Fruit fly (Drosophila melanogaster) whole organism, embryonic: ENCODE data around the gene RhoGDI.

Source experiments
- Antp ChIP-seq: fragments of 200-800 bp; sonication (Bioruptor generic); optimal IDR thresholded peaks from 3 replicates; lab custom pipeline; 2016; ENCODE audit warnings: missing biosample characterization, missing genetic modification characterization
- B-H1 ChIP-seq: fragments of 200-800 bp; sonication (Bioruptor generic); IDR thresholded peaks from 3 replicates; pipeline ENCODE4 v1.3.6; 2022; ENCODE audit warnings: missing biosample characterization, missing genetic modification characterization
- CG10267 ChIP-seq: fragments of 200-800 bp; sonication (Bioruptor generic); optimal IDR thresholded peaks from 2 replicates; lab custom pipeline; 2018; ENCODE audit warnings: missing biosample characterization, mild to moderate bottlenecking, missing genetic modification characterization, moderate library complexity
- CG10654 ChIP-seq: fragments of 200-800 bp; sonication (Bioruptor generic); optimal IDR thresholded peaks from 2 replicates; lab custom pipeline; 2016; ENCODE audit warnings: missing biosample characterization, missing genetic modification characterization
- CG12071 ChIP-seq: fragments of 200-800 bp; sonication (Bioruptor generic); optimal IDR thresholded peaks from 3 replicates; lab custom pipeline; 2018; ENCODE audit warnings: missing biosample characterization, mild to moderate bottlenecking, missing genetic modification characterization
- CG12155 ChIP-seq: fragments of 200-800 bp; sonication (Bioruptor generic); optimal IDR thresholded peaks from 3 replicates; lab custom pipeline; 2016; ENCODE audit warnings: missing biosample characterization, missing genetic modification characterization
- CG12744 ChIP-seq: fragments of 200-800 bp; sonication (Bioruptor generic); optimal IDR thresholded peaks from 2 replicates; lab custom pipeline; 2016; ENCODE audit warnings: missing biosample characterization, missing genetic modification characterization
- CG12769 ChIP-seq: fragments of 200-800 bp; sonication (Bioruptor generic); optimal IDR thresholded peaks from 2 replicates; lab custom pipeline; 2019; ENCODE audit warnings: missing biosample characterization, mild to moderate bottlenecking, missing genetic modification characterization, moderate library complexity
- CG13775 ChIP-seq: fragments of 200-800 bp; sonication (Bioruptor generic); optimal IDR thresholded peaks from 3 replicates; lab custom pipeline; 2017; ENCODE audit warnings: missing biosample characterization, mild to moderate bottlenecking, missing genetic modification characterization
- CG1529 ChIP-seq: fragments of 200-800 bp; sonication (Bioruptor generic); optimal IDR thresholded peaks from 3 replicates; lab custom pipeline; 2018; ENCODE audit warnings: missing biosample characterization, missing genetic modification characterization
- CG17802 ChIP-seq: fragments of 200-800 bp; sonication (Bioruptor generic); optimal IDR thresholded peaks from 2 replicates; lab custom pipeline; 2018; ENCODE audit warnings: missing biosample characterization, mild to moderate bottlenecking, missing genetic modification characterization, moderate library complexity
- CG18262 ChIP-seq: fragments of 200-800 bp; optimal IDR thresholded peaks from 3 replicates; lab custom pipeline; 2019; ENCODE audit warnings: missing biosample characterization, mild to moderate bottlenecking, missing genetic modification characterization, moderate library complexity
- CG31365 ChIP-seq: fragments of 200-800 bp; sonication (Bioruptor generic); optimal IDR thresholded peaks from 2 replicates; lab custom pipeline; 2018; ENCODE audit warnings: missing biosample characterization, mild to moderate bottlenecking, missing genetic modification characterization
- CG3163 ChIP-seq: fragments of 200-800 bp; sonication (Bioruptor generic); optimal IDR thresholded peaks from 3 replicates; lab custom pipeline; 2016; ENCODE audit warnings: missing biosample characterization, missing genetic modification characterization
- CG34376 ChIP-seq: fragments of 200-800 bp; sonication (Bioruptor generic); optimal IDR thresholded peaks from 2 replicates; lab custom pipeline; 2018; ENCODE audit warnings: missing biosample characterization, mild to moderate bottlenecking, missing genetic modification characterization
- CG3838 ChIP-seq: fragments of 200-800 bp; sonication (Bioruptor generic); optimal IDR thresholded peaks from 3 replicates; lab custom pipeline; 2016; ENCODE audit warnings: missing biosample characterization, missing genetic modification characterization
- CG4328 ChIP-seq: fragments of 200-800 bp; sonication (Bioruptor generic); optimal IDR thresholded peaks from 3 replicates; lab custom pipeline; 2017; ENCODE audit warnings: missing biosample characterization, missing genetic modification reagents, missing genetic modification characterization
- CG4424 ChIP-seq: fragments of 200-800 bp; sonication (Bioruptor generic); optimal IDR thresholded peaks from 3 replicates; lab custom pipeline; 2016; ENCODE audit warnings: missing biosample characterization, missing genetic modification characterization
- CG4617 ChIP-seq: fragments of 200-800 bp; sonication (Bioruptor generic); optimal IDR thresholded peaks from 3 replicates; lab custom pipeline; 2016; ENCODE audit warnings: missing biosample characterization, missing genetic modification characterization, borderline replicate concordance
- CG4820 ChIP-seq: fragments of 200-800 bp; sonication (Bioruptor generic); optimal IDR thresholded peaks from 3 replicates; lab custom pipeline; 2016; ENCODE audit warnings: missing biosample characterization, missing genetic modification characterization
- CG6175 ChIP-seq: fragments of 200-800 bp; sonication (Bioruptor generic); IDR thresholded peaks from 3 replicates; pipeline ENCODE4 v1.3.6; 2022; ENCODE audit warnings: missing biosample characterization, missing genetic modification characterization
- CG7839 ChIP-seq: fragments of 200-800 bp; sonication (Bioruptor generic); optimal IDR thresholded peaks from 3 replicates; lab custom pipeline; 2018; ENCODE audit warnings: missing biosample characterization, mild to moderate bottlenecking, missing genetic modification characterization, moderate library complexity
- CG8089 ChIP-seq: fragments of 200-800 bp; sonication (Bioruptor generic); optimal IDR thresholded peaks from 3 replicates; lab custom pipeline; 2016; ENCODE audit warnings: missing biosample characterization, missing genetic modification characterization
- CG8281 ChIP-seq: fragments of 200-800 bp; sonication (Bioruptor generic); optimal IDR thresholded peaks from 2 replicates; lab custom pipeline; 2018; ENCODE audit warnings: missing biosample characterization, mild to moderate bottlenecking, missing genetic modification characterization, moderate library complexity
- CG8388 ChIP-seq: fragments of 200-800 bp; sonication (Bioruptor generic); optimal IDR thresholded peaks from 2 replicates; lab custom pipeline; 2019; ENCODE audit warnings: missing biosample characterization, mild to moderate bottlenecking, missing genetic modification characterization, moderate library complexity
- CoRest ChIP-seq: fragments of 200-800 bp; sonication (Bioruptor generic); optimal IDR thresholded peaks from 3 replicates; lab custom pipeline; 2018; ENCODE audit warnings: missing biosample characterization, mild to moderate bottlenecking, missing genetic modification characterization, moderate library complexity
- Dad ChIP-seq: fragments of 200-800 bp; sonication (Bioruptor generic); optimal IDR thresholded peaks from 3 replicates; lab custom pipeline; 2016; ENCODE audit warnings: missing biosample characterization, missing genetic modification characterization
- Doc3 ChIP-seq: fragments of 200-800 bp; sonication (Bioruptor generic); IDR thresholded peaks from 3 replicates; pipeline ENCODE4 v1.3.6; 2022; ENCODE audit warnings: missing biosample characterization, missing genetic modification characterization; ENCODE audit not compliant: partially characterized antibody
- E2f1 ChIP-seq: fragments of 200-800 bp; sonication (Bioruptor generic); IDR thresholded peaks from 2 replicates; pipeline ENCODE4 v1.3.6; 2022; ENCODE audit warnings: missing biosample characterization, missing genetic modification characterization
- Elba2 ChIP-seq: fragments of 200-800 bp; sonication (Bioruptor generic); optimal IDR thresholded peaks from 3 replicates; lab custom pipeline; 2016; ENCODE audit warnings: missing biosample characterization, missing genetic modification characterization
- Gsc ChIP-seq: fragments of 200-800 bp; sonication (Bioruptor generic); IDR thresholded peaks from 2 replicates; pipeline ENCODE4 v1.3.6; 2022; ENCODE audit warnings: missing biosample characterization, missing genetic modification characterization
- Lhr ChIP-seq: fragments of 200-800 bp; sonication (Bioruptor generic); optimal IDR thresholded peaks from 3 replicates; lab custom pipeline; 2017; ENCODE audit warnings: mild to moderate bottlenecking, missing biosample characterization, missing genetic modification reagents, missing genetic modification characterization
- Rx ChIP-seq: fragments of 200-800 bp; sonication (Bioruptor generic); IDR thresholded peaks from 2 replicates; pipeline ENCODE4 v1.3.6; 2022; ENCODE audit warnings: missing biosample characterization, missing genetic modification characterization
- Sry-β ChIP-seq: fragments of 200-800 bp; sonication (Bioruptor generic); optimal IDR thresholded peaks from 2 replicates; lab custom pipeline; 2018; ENCODE audit warnings: missing biosample characterization, mild to moderate bottlenecking, missing genetic modification characterization, moderate library complexity
- Tbp ChIP-seq: fragments of >200 bp; optimal IDR thresholded peaks from 2 replicates; lab custom pipeline; 2018; ENCODE audit warnings: missing biosample characterization, missing genetic modification characterization
- YL-1 ChIP-seq: fragments of 200-800 bp; sonication (Bioruptor generic); optimal IDR thresholded peaks from 3 replicates; lab custom pipeline; 2017; ENCODE audit warnings: missing biosample characterization, mild to moderate bottlenecking, missing genetic modification characterization
- al ChIP-seq: fragments of 200-800 bp; sonication (Bioruptor generic); IDR thresholded peaks from 2 replicates; pipeline ENCODE4 v1.3.6; 2022; ENCODE audit warnings: missing biosample characterization, missing genetic modification characterization
- ap ChIP-seq: fragments of 200-800 bp; sonication (Bioruptor generic); IDR thresholded peaks from 2 replicates; pipeline ENCODE4 v1.3.6; 2022; ENCODE audit warnings: missing biosample characterization, missing genetic modification characterization
- cato ChIP-seq: fragments of 200-800 bp; sonication (Bioruptor generic); optimal IDR thresholded peaks from 2 replicates; lab custom pipeline; 2016; ENCODE audit warnings: missing biosample characterization, missing genetic modification characterization, borderline replicate concordance
- caup ChIP-seq: fragments of 200-800 bp; sonication (Bioruptor generic); optimal IDR thresholded peaks from 3 replicates; lab custom pipeline; 2017; ENCODE audit warnings: missing biosample characterization, mild to moderate bottlenecking, missing genetic modification characterization, moderate library complexity; ENCODE audit not compliant: severe bottlenecking
- dmrt11E ChIP-seq: fragments of 200-800 bp; sonication (Bioruptor generic); optimal IDR thresholded peaks from 3 replicates; lab custom pipeline; 2018; ENCODE audit warnings: missing biosample characterization, mild to moderate bottlenecking, missing genetic modification characterization, moderate library complexity
- dpn ChIP-seq, 2 experiments: fragments of 200-800 bp; sonication (Bioruptor generic); optimal IDR thresholded peaks; 3 replicates each; lab custom pipeline; 2016; ENCODE audit warnings: missing biosample characterization in 2 of 2, missing genetic modification characterization in 2 of 2
- gsb ChIP-seq: fragments of 200-800 bp; sonication (Bioruptor generic); IDR thresholded peaks from 2 replicates; pipeline ENCODE4 v1.3.6; 2022; ENCODE audit warnings: missing biosample characterization, missing genetic modification characterization
- onecut ChIP-seq: fragments of 200-800 bp; sonication (Bioruptor generic); IDR thresholded peaks from 2 replicates; pipeline ENCODE4 v1.3.6; 2022; ENCODE audit warnings: missing biosample characterization, missing genetic modification characterization
- pfk ChIP-seq: fragments of 200-800 bp; sonication (Bioruptor generic); optimal IDR thresholded peaks from 2 replicates; lab custom pipeline; 2018; ENCODE audit warnings: missing biosample characterization, mild to moderate bottlenecking, missing genetic modification characterization, moderate library complexity
- pita ChIP-seq: fragments of 200-800 bp; sonication (Bioruptor generic); optimal IDR thresholded peaks from 2 replicates; lab custom pipeline; 2017; ENCODE audit warnings: missing biosample characterization, mild to moderate bottlenecking, missing genetic modification characterization
- row ChIP-seq: fragments of 200-800 bp; sonication (Bioruptor generic); IDR thresholded peaks from 3 replicates; pipeline ENCODE4 v1.3.6; 2022; ENCODE audit warnings: missing biosample characterization, missing genetic modification characterization
- run ChIP-seq: fragments of 200-800 bp; sonication (Bioruptor generic); optimal IDR thresholded peaks from 3 replicates; lab custom pipeline; 2018; ENCODE audit warnings: missing biosample characterization, mild to moderate bottlenecking, missing genetic modification characterization
- slbo ChIP-seq: fragments of 200-800 bp; sonication (Bioruptor generic); IDR thresholded peaks from 2 replicates; pipeline ENCODE4 v1.3.6; 2022; ENCODE audit warnings: missing biosample characterization, missing genetic modification characterization
- sug ChIP-seq: fragments of 200-800 bp; optimal IDR thresholded peaks from 2 replicates; lab custom pipeline; 2019; ENCODE audit warnings: missing biosample characterization, mild to moderate bottlenecking, missing genetic modification characterization, moderate library complexity

Gene RhoGDI

dm6 chr3L:19929051-19929718, 642 bp downstream of the RhoGDI start (continued):
- TF ChIP-seq CG4328 (GFP tag; lab: Kevin White, UChicago) (no peak), YL-1 (GFP tag; lab: Kevin White, UChicago) (no peak), slbo (GFP tag; lab: Robert Waterston, UW) (peak; percentile 56; the same call in 1 of the 2 replicates), Tbp (GFP tag; lab: Kevin White, UChicago) (no peak), CG12071 (GFP tag; lab: Kevin White, UChicago) (no peak), CG8281 (tag; lab: Kevin White, UChicago) (no peak), CG12769 (tag; lab: Kevin White, UChicago) (peak; percentile 58), CG31365 (tag; lab: Kevin White, UChicago) (no peak), Elba2 (GFP tag; lab: Kevin White, UChicago) (no peak), Rx (GFP tag; lab: Robert Waterston, UW) (no peak), CG4424 (GFP tag; lab: Kevin White, UChicago) (no peak), CG6175 (no peak), Antp (no peak), sug (tag; lab: Kevin White, UChicago) (peak; percentile 93), Gsc (GFP tag; lab: Robert Waterston, UW) (no peak), CG17802 (tag; lab: Kevin White, UChicago) (no peak), CG7839 (tag; lab: Kevin White, UChicago) (peak; percentile 32), Sry-β (GFP tag; lab: Kevin White, UChicago) (no peak), Doc3 (GFP tag; lab: Robert Waterston, UW) (no peak), CG10654 (no peak), CG10267 (tag; lab: Kevin White, UChicago) (no peak), run (tag; lab: Kevin White, UChicago) (no peak), E2f1 (no peak), CG8089 (GFP tag; lab: Kevin White, UChicago) (no peak), pita (GFP tag; lab: Kevin White, UChicago) (no peak), B-H1 (GFP tag; lab: Robert Waterston, UW) (no peak), dmrt11E (tag; lab: Kevin White, UChicago) (no peak), CG3838 (GFP tag; lab: Kevin White, UChicago) (no peak), CG8388 (GFP tag; lab: Kevin White, UChicago) (no peak), CoRest (tag; lab: Kevin White, UChicago) (peak; percentile 34), CG1529 (GFP tag; lab: Kevin White, UChicago) (no peak), CG4820 (GFP tag; lab: Kevin White, UChicago) (no peak), cato (GFP tag; lab: Kevin White, UChicago) (no peak), CG12155 (GFP tag; lab: Kevin White, UChicago) (no peak), dpn (GFP tag; optimal IDR thresholded peaks at IDR 0.05; lab: Kevin White, UChicago) (no peak), CG13775 (GFP tag; lab: Kevin White, UChicago) (no peak), Lhr (no peak), CG34376 (no peak), gsb (GFP tag; lab: Robert Waterston, UW) (no peak), pfk (GFP tag; lab: Kevin White, UChicago) (no peak), CG3163 (no peak), onecut (GFP tag; lab: Robert Waterston, UW) (no peak), CG18262 (peak; percentile 10), CG4617 (GFP tag; lab: Kevin White, UChicago) (no peak), CG12744 (GFP tag; lab: Kevin White, UChicago) (no peak), ap (GFP tag; lab: Robert Waterston, UW) (no peak), Dad (GFP tag; lab: Kevin White, UChicago) (no peak), al (GFP tag; lab: Robert Waterston, UW) (no peak), row (GFP tag; lab: Robert Waterston, UW) (peak; percentile 39), caup (GFP tag; lab: Kevin White, UChicago) (no peak)
